Worm (Caenorhabditis elegans) whole organism, L1 larva: ENCODE measurements around the gene C09F9.2.

Experiments used
- alr-1 ChIP-seq: fragments of 200-800 bp; sonication (Bioruptor generic); optimal IDR thresholded peaks from 2 replicates; lab custom pipeline; 2018; ENCODE audit warnings: borderline replicate concordance, mild to moderate bottlenecking, missing genetic modification characterization, missing compliant biosample characterization
- blmp-1 ChIP-seq: fragments of 150-350 bp; optimal IDR thresholded peaks from 2 replicates; lab custom pipeline; 2014; ENCODE audit warnings: missing biosample characterization, missing genetic modification characterization
- ceh-82 ChIP-seq, 3 experiments: fragments of 150-350 bp in 1 of 3; sonication (generic microtip) in 2 of 3; optimal IDR thresholded peaks; 2 replicates each; lab custom pipeline; 2014 to 2017; ENCODE audit warnings: missing biosample characterization in 3 of 3, missing genetic modification characterization in 3 of 3
- ces-1 ChIP-seq: fragments of 150-350 bp; optimal IDR thresholded peaks from 2 replicates; lab custom pipeline; 2014; ENCODE audit warnings: missing biosample characterization, missing genetic modification reagents, missing genetic modification characterization
- dsc-1 ChIP-seq: sonication (generic microtip); optimal IDR thresholded peaks from 2 replicates; lab custom pipeline; 2016; ENCODE audit warnings: mild to moderate bottlenecking, missing genetic modification characterization, missing compliant biosample characterization
- efl-1 ChIP-seq, 4 experiments: fragments of 150-350 bp; optimal IDR thresholded peaks in 3 of 4; peaks in 1 of 4; 1 replicate in 1 of 4; 2 replicates in 3 of 4; lab custom pipeline; 2014; ENCODE audit warnings: missing biosample characterization in 2 of 4, missing genetic modification characterization in 2 of 4, missing genetic modification reagents in 2 of 4
- egl-27 ChIP-seq, 2 experiments: fragments of 150-350 bp in 1 of 2; sonication (generic microtip); optimal IDR thresholded peaks; 3 replicates each; lab custom pipeline; 2017 to 2018; ENCODE audit warnings: missing biosample characterization in 2 of 2, missing genetic modification characterization in 2 of 2, missing genetic modification reagents in 2 of 2
- elt-3 ChIP-seq, 6 experiments: fragments of 150-350 bp in 1 of 6; sonication (generic microtip); optimal IDR thresholded peaks; 2 replicates each; lab custom pipeline; 2017 to 2018; ENCODE audit warnings: missing biosample characterization in 6 of 6, missing genetic modification characterization in 6 of 6, inconsistent platforms in 1 of 6
- ets-5 ChIP-seq: fragments of 200-800 bp; sonication (Bioruptor generic); IDR thresholded peaks from 2 replicates; pipeline ENCODE4 v1.3.6; 2022; ENCODE audit warnings: missing genetic modification characterization, missing compliant biosample characterization
- hlh-17 ChIP-seq: fragments of 200-800 bp; sonication (Bioruptor generic); optimal IDR thresholded peaks from 2 replicates; lab custom pipeline; 2018; ENCODE audit warnings: missing genetic modification characterization, mild to moderate bottlenecking, missing compliant biosample characterization, moderate library complexity, borderline replicate concordance
- hlh-4 ChIP-seq: sonication (generic microtip); optimal IDR thresholded peaks from 2 replicates; lab custom pipeline; 2016; ENCODE audit warnings: mild to moderate bottlenecking, missing genetic modification characterization, missing compliant biosample characterization
- hpl-2 ChIP-seq: fragments of 150-350 bp; optimal IDR thresholded peaks from 2 replicates; lab custom pipeline; 2014; ENCODE audit warnings: missing biosample characterization, missing genetic modification reagents, missing genetic modification characterization
- irx-1 ChIP-seq: sonication (generic microtip); optimal IDR thresholded peaks from 2 replicates; lab custom pipeline; 2016; ENCODE audit warnings: missing genetic modification characterization, missing compliant biosample characterization
- lin-14 ChIP-seq: fragments of 200-800 bp; sonication (Bioruptor generic); optimal IDR thresholded peaks from 2 replicates; lab custom pipeline; 2018; ENCODE audit warnings: mild to moderate bottlenecking, missing genetic modification characterization, moderate library complexity, missing compliant biosample characterization
- lin-35 ChIP-seq, 2 experiments: fragments of 150-350 bp; optimal IDR thresholded peaks; 2 replicates each; lab custom pipeline; 2014; ENCODE audit warnings: missing biosample characterization in 2 of 2, missing genetic modification characterization in 2 of 2, missing genetic modification reagents in 2 of 2
- lin-39 ChIP-seq: fragments of 150-350 bp; optimal IDR thresholded peaks from 2 replicates; lab custom pipeline; 2014; ENCODE audit warnings: missing biosample characterization, missing genetic modification reagents, missing genetic modification characterization
- lir-3 ChIP-seq: sonication (generic microtip); optimal IDR thresholded peaks from 2 replicates; lab custom pipeline; 2016; ENCODE audit warnings: mild to moderate bottlenecking, missing genetic modification characterization, moderate library complexity, missing compliant biosample characterization; ENCODE audit not compliant: poor library complexity
- mdl-1 ChIP-seq, 2 experiments: fragments of 150-350 bp; optimal IDR thresholded peaks; 2 replicates each; lab custom pipeline; 2014 to 2017; ENCODE audit warnings: missing biosample characterization in 2 of 2, missing genetic modification characterization in 2 of 2, inconsistent platforms in 1 of 2
- nhr-12 ChIP-seq: sonication (generic microtip); optimal IDR thresholded peaks from 2 replicates; lab custom pipeline; 2017; ENCODE audit warnings: missing biosample characterization, missing genetic modification characterization
- nhr-20 ChIP-seq: sonication (generic microtip); optimal IDR thresholded peaks from 2 replicates; lab custom pipeline; 2016; ENCODE audit warnings: mild to moderate bottlenecking, missing genetic modification characterization, missing compliant biosample characterization
- nhr-237 ChIP-seq: fragments of 150-350 bp; optimal IDR thresholded peaks from 2 replicates; lab custom pipeline; 2014; ENCODE audit warnings: missing biosample characterization, missing genetic modification characterization
- nhr-71 ChIP-seq: sonication (generic microtip); optimal IDR thresholded peaks from 2 replicates; lab custom pipeline; 2016; ENCODE audit warnings: mild to moderate bottlenecking, missing genetic modification characterization, moderate library complexity, missing compliant biosample characterization
- nhr-76 ChIP-seq: sonication (generic microtip); optimal IDR thresholded peaks from 2 replicates; lab custom pipeline; 2017; ENCODE audit warnings: missing biosample characterization, missing genetic modification characterization
- nhr-84 ChIP-seq: sonication (generic microtip); optimal IDR thresholded peaks from 2 replicates; lab custom pipeline; 2017; ENCODE audit warnings: missing biosample characterization, missing genetic modification characterization
- nhr-85 ChIP-seq: sonication (generic microtip); peaks from one replicate; lab custom pipeline; 2016; ENCODE audit warnings: missing genetic modification characterization, inconsistent platforms, missing compliant biosample characterization
- nhr-90 ChIP-seq: sonication (generic microtip); optimal IDR thresholded peaks from 2 replicates; lab custom pipeline; 2016; ENCODE audit warnings: mild to moderate bottlenecking, missing genetic modification characterization, missing compliant biosample characterization; ENCODE audit not compliant: poor library complexity
- pag-3 ChIP-seq: sonication (generic microtip); optimal IDR thresholded peaks from 2 replicates; lab custom pipeline; 2017; ENCODE audit warnings: missing genetic modification characterization, mild to moderate bottlenecking, missing compliant biosample characterization, antibody characterized with exemption, borderline replicate concordance; ENCODE audit not compliant: insufficient read depth
- rnt-1 ChIP-seq: sonication (generic microtip); optimal IDR thresholded peaks from 2 replicates; lab custom pipeline; 2016; ENCODE audit warnings: mild to moderate bottlenecking, missing genetic modification characterization, moderate library complexity, missing compliant biosample characterization
- snu-23 ChIP-seq: sonication (generic microtip); optimal IDR thresholded peaks from 2 replicates; lab custom pipeline; 2016; ENCODE audit warnings: missing genetic modification characterization, missing compliant biosample characterization
- sptf-1 ChIP-seq: fragments of 150-350 bp; optimal IDR thresholded peaks from 2 replicates; lab custom pipeline; 2014; ENCODE audit warnings: missing biosample characterization, missing genetic modification characterization
- tlp-1 ChIP-seq: fragments of 150-350 bp; optimal IDR thresholded peaks from 2 replicates; lab custom pipeline; 2014; ENCODE audit warnings: missing biosample characterization, missing genetic modification characterization
- unc-62 ChIP-seq: fragments of 150-350 bp; optimal IDR thresholded peaks from 2 replicates; lab custom pipeline; 2014; ENCODE audit warnings: missing biosample characterization, missing genetic modification reagents, missing genetic modification characterization
- unc-86 ChIP-seq: sonication (generic microtip); optimal IDR thresholded peaks from 2 replicates; lab custom pipeline; 2016; ENCODE audit warnings: missing genetic modification characterization, missing compliant biosample characterization
- zip-4 ChIP-seq: fragments of 200-800 bp; sonication (Bioruptor generic); optimal IDR thresholded peaks from 2 replicates; lab custom pipeline; 2018; ENCODE audit warnings: mild to moderate bottlenecking, missing genetic modification characterization, moderate library complexity, missing compliant biosample characterization

Gene C09F9.2

ce11 chrII:14670175-14670574 is 35.1 kb upstream of the C09F9.2 start:
- TF ChIP-seq dsc-1 (tag; lab: Kevin White, UChicago) = no peak
- no peak for TF ChIP-seq irx-1 (tag; lab: Kevin White, UChicago)
- peak; percentile 2 for TF ChIP-seq pag-3 (tag; lab: Kevin White, UChicago)
- TF ChIP-seq rnt-1 = peak; percentile 41
- no peak for TF ChIP-seq efl-1 (optimal IDR thresholded peaks at IDR 0.05; lab: Kevin White, UChicago)
- peak in 1 of 2 experiments; percentile 57 for TF ChIP-seq efl-1 (GFP tag; optimal IDR thresholded peaks at IDR 0.05 in 1 of 2; lab: Kevin White, UChicago)
- peak; percentile 12 for TF ChIP-seq nhr-85 (tag; lab: Kevin White, UChicago)
- TF ChIP-seq nhr-71 (tag; lab: Kevin White, UChicago) = peak; percentile 3
- peak; percentile 71 for TF ChIP-seq lin-14
- TF ChIP-seq ets-5 = no peak
- TF ChIP-seq tlp-1 (tag; lab: Kevin White, UChicago) = no peak
- no peak for TF ChIP-seq alr-1 (tag; lab: Kevin White, UChicago)
- TF ChIP-seq blmp-1 = peak; percentile 74

- TF ChIP-seq lin-14 = peak; percentile 52
- no peak for TF ChIP-seq sptf-1 (tag; lab: Kevin White, UChicago)
- TF ChIP-seq nhr-71 (tag; lab: Kevin White, UChicago) = no peak
- TF ChIP-seq ceh-82 (tag; optimal IDR thresholded peaks at IDR 0.05; lab: Kevin White, UChicago) = no peak
Measured at ce11 chrII:14672095-14672494, 33.2 kb upstream of the C09F9.2 start.

- TF ChIP-seq elt-3 (tag; optimal IDR thresholded peaks at IDR 0.05; lab: Kevin White, UChicago) (peak in 4 of 6 experiments; percentile 6 to 51 (median 46)), lin-35 (GFP tag; optimal IDR thresholded peaks at IDR 0.05; lab: Kevin White, UChicago) (peak in 1 of 2 experiments; percentile 11), nhr-20 (tag; lab: Kevin White, UChicago) (peak; percentile 36), nhr-237 (tag; lab: Kevin White, UChicago) (no peak), snu-23 (GFP tag; lab: Kevin White, UChicago) (peak; percentile 40), zip-4 (no peak), lin-14 (peak; percentile 77), nhr-85 (tag; lab: Kevin White, UChicago) (peak; percentile 84), blmp-1 (peak; percentile 86)
Measured at ce11 chrII:14673636-14674035, 31.7 kb upstream of the C09F9.2 start.

- TF ChIP-seq hlh-4 (tag; lab: Kevin White, UChicago) (no peak), lin-35 (GFP tag; optimal IDR thresholded peaks at IDR 0.05; lab: Kevin White, UChicago) (no peak), blmp-1 (peak; percentile 71), efl-1 (optimal IDR thresholded peaks at IDR 0.05; lab: Kevin White, UChicago) (no peak), efl-1 (GFP tag; optimal IDR thresholded peaks at IDR 0.05 in 1 of 2; lab: Kevin White, UChicago) (no peak), sptf-1 (tag; lab: Kevin White, UChicago) (no peak), nhr-76 (no peak), ces-1 (GFP tag; lab: Kevin White, UChicago) (no peak), egl-27 (tag; optimal IDR thresholded peaks at IDR 0.05; lab: Kevin White, UChicago) (no peak)
Measured at ce11 chrII:14678157-14678556, 27.2 kb upstream of the C09F9.2 start, which contains the start of gene hhat-1. Gene hhat-1, plus strand, starts transcription at chrII:14678457.

ce11 chrII:14683646-14684045 is 21.7 kb upstream of the C09F9.2 start:
- TF ChIP-seq tlp-1 (tag; lab: Kevin White, UChicago) (no peak), alr-1 (tag; lab: Kevin White, UChicago) (no peak), mdl-1 (tag; optimal IDR thresholded peaks at IDR 0.05; lab: Kevin White, UChicago) (no peak), lin-39 (no peak), unc-62 (GFP tag; lab: Kevin White, UChicago) (no peak), dsc-1 (tag; lab: Kevin White, UChicago) (no peak), elt-3 (tag; optimal IDR thresholded peaks at IDR 0.05; lab: Kevin White, UChicago) (no peak), hlh-17 (GFP tag; lab: Kevin White, UChicago) (no peak), nhr-76 (no peak), nhr-84 (no peak), hpl-2 (GFP tag; lab: Kevin White, UChicago) (no peak), nhr-85 (tag; lab: Kevin White, UChicago) (no peak), ceh-82 (tag; optimal IDR thresholded peaks at IDR 0.05; lab: Kevin White, UChicago) (no peak), lir-3 (tag; lab: Kevin White, UChicago) (no peak), egl-27 (tag; optimal IDR thresholded peaks at IDR 0.05; lab: Kevin White, UChicago) (no peak), unc-86 (tag; lab: Kevin White, UChicago) (no peak), nhr-90 (tag; lab: Kevin White, UChicago) (no peak), nhr-12 (tag; lab: Kevin White, UChicago) (no peak)
